Fruit fly (Drosophila melanogaster): ENCODE data around the gene glec.

DNA sequence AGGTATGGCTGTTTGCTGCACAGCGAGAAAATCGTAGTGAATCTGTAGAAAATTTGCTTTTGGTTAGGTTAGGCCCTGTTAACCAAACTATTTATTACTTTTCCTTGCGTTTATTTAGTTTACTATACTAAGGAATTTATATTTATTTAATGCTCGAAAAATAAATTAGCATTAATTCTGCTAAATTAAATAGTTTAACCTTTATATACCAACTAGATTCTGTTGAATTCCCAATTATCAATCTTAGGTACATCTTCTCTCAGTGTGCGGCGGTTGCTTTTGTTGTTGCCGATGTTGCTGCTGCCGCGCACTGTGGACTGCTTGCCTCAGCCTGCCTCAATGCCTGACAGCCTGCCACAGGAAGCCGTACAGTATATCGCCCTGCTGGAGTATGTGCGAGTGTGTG, 43.1 kb upstream of the glec start:
- peak; percentile 28 for TF ChIP-seq h (GFP tag; optimal IDR thresholded peaks at IDR 0.05)
- no peak for TF ChIP-seq pan (optimal IDR thresholded peaks at IDR 0.05)
- peak; percentile 15 for TF ChIP-seq br (GFP tag; optimal IDR thresholded peaks at IDR 0.05)
- peak; percentile 77 for TF ChIP-seq Dfd (GFP tag; optimal IDR thresholded peaks at IDR 0.05)
- TF ChIP-seq Jra (GFP tag; optimal IDR thresholded peaks at IDR 0.05), result no peak
- TF ChIP-seq lola (GFP tag; optimal IDR thresholded peaks at IDR 0.05), result no peak

All from whole organism, wandering third instar larva.